Worm (Caenorhabditis elegans): ENCODE measurements around the gene lipl-4.

ce11 chrV:6541875-6542274 is 8.1 kb upstream of the lipl-4 start:
- peak; percentile 25 for TF ChIP-seq fos-1 (tag; optimal IDR thresholded peaks at IDR 0.05)
- no peak for TF ChIP-seq nhr-10 (tag; optimal IDR thresholded peaks at IDR 0.05)
- no peak for TF ChIP-seq nhr-11 (tag; optimal IDR thresholded peaks at IDR 0.05)
- TF ChIP-seq unc-55 (GFP tag; optimal IDR thresholded peaks at IDR 0.05) = no peak
- TF ChIP-seq lin-13 (GFP tag; optimal IDR thresholded peaks at IDR 0.05) = no peak

All from whole organism, L2 larva.